Worm (Caenorhabditis elegans) whole organism, L4/young adult: ENCODE measurements around the gene R09E10.1.

ENCODE experiments used
- W03F9.2 ChIP-seq: fragments of 150-350 bp; optimal IDR thresholded peaks from 2 replicates; lab custom pipeline; 2014; ENCODE audit warnings: missing biosample characterization, missing genetic modification characterization
- him-1 ChIP-seq: sonication (generic microtip); optimal IDR thresholded peaks from 2 replicates; lab custom pipeline; 2016; ENCODE audit warnings: missing genotype, missing genetic modification reagents, missing genetic modification characterization, missing compliant biosample characterization

DNA sequence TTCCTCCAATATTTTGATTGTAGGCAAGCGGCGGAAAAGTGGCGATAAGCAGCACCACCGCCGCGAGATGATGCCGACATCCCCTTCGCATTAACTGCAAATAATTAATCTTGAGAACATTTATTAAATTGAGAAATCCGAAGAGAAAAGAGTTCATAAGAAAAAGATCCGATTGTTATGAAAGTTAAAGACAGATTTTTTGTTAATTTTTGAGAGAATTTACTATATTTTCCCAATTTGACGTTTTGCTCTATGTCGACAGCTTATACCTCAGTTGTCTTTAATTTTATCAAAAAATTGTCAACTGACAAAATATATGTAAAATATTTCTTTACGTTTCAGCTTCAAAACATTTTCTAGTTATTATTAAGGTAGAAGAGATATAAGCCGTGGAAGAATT is 20.3 kb downstream of the R09E10.1 start, which contains the start of gene R09E10.5:
- TF ChIP-seq W03F9.2 (tag; lab: Kevin White, UChicago) (no peak), him-1 (tag; lab: Kevin White, UChicago) (no peak)
